Fruit fly (Drosophila melanogaster) whole organism, embryonic: ENCODE data around the gene Mst36Fb.

Experiments
- Asciz ChIP-seq: fragments of 200-800 bp; sonication (Bioruptor generic); optimal IDR thresholded peaks from 2 replicates; lab custom pipeline; 2017; ENCODE audit warnings: missing biosample characterization, mild to moderate bottlenecking, missing genetic modification characterization, missing genetic modification reagents
- Awh ChIP-seq: fragments of 200-800 bp; sonication (Bioruptor generic); IDR thresholded peaks from 2 replicates; pipeline ENCODE4, ENCODE4 v1.3.6; 2022; ENCODE audit warnings: missing biosample characterization, missing genetic modification characterization
- CG10654 ChIP-seq: fragments of 200-800 bp; sonication (Bioruptor generic); optimal IDR thresholded peaks from 2 replicates; lab custom pipeline; 2016; ENCODE audit warnings: missing biosample characterization, missing genetic modification characterization
- CG12659 ChIP-seq: fragments of 200-800 bp; sonication (Bioruptor generic); optimal IDR thresholded peaks from 3 replicates; lab custom pipeline; 2017; ENCODE audit warnings: mild to moderate bottlenecking, missing biosample characterization, missing genetic modification reagents, missing genetic modification characterization
- CG13424 ChIP-seq: fragments of 200-800 bp; sonication (Bioruptor generic); optimal IDR thresholded peaks from 2 replicates; lab custom pipeline; 2019; ENCODE audit warnings: missing biosample characterization, mild to moderate bottlenecking, missing genetic modification characterization, moderate library complexity
- CG13775 ChIP-seq: fragments of 200-800 bp; sonication (Bioruptor generic); optimal IDR thresholded peaks from 3 replicates; lab custom pipeline; 2017; ENCODE audit warnings: missing biosample characterization, mild to moderate bottlenecking, missing genetic modification characterization
- CG15479 ChIP-seq: fragments of 200-800 bp; sonication (Bioruptor generic); optimal IDR thresholded peaks from 3 replicates; lab custom pipeline; 2019; ENCODE audit warnings: missing biosample characterization, mild to moderate bottlenecking, missing genetic modification characterization, moderate library complexity
- CG1647 ChIP-seq: fragments of 200-800 bp; sonication (Bioruptor generic); optimal IDR thresholded peaks from 3 replicates; lab custom pipeline; 2016; ENCODE audit warnings: missing biosample characterization, missing genetic modification characterization
- CG16863 ChIP-seq: fragments of 200-800 bp; sonication (Bioruptor generic); optimal IDR thresholded peaks from 3 replicates; lab custom pipeline; 2016; ENCODE audit warnings: missing biosample characterization, missing genetic modification characterization
- CG17361 ChIP-seq: fragments of 200-800 bp; sonication (Bioruptor generic); IDR thresholded peaks from 3 replicates; pipeline ENCODE4 v1.3.6; 2022; ENCODE audit warnings: missing biosample characterization, missing genetic modification characterization
- CG17612 ChIP-seq: fragments of 200-800 bp; sonication (Bioruptor generic); IDR thresholded peaks from 2 replicates; pipeline ENCODE4 v1.3.6; 2022; ENCODE audit warnings: missing biosample characterization, missing genetic modification characterization
- CG18619 ChIP-seq: fragments of 200-800 bp; sonication (Bioruptor generic); optimal IDR thresholded peaks from 3 replicates; lab custom pipeline; 2017; ENCODE audit warnings: missing biosample characterization, mild to moderate bottlenecking, missing genetic modification characterization
- CG2199 ChIP-seq: fragments of 200-800 bp; sonication (Bioruptor generic); IDR thresholded peaks from 3 replicates; pipeline ENCODE4 v1.3.6; 2022; ENCODE audit warnings: missing biosample characterization, missing genetic modification characterization
- CG31441 ChIP-seq: fragments of 200-800 bp; sonication (Bioruptor generic); IDR thresholded peaks from 2 replicates; pipeline ENCODE4 v1.3.6; 2022; ENCODE audit warnings: missing biosample characterization, missing genetic modification characterization
- CG33557 ChIP-seq: fragments of 200-800 bp; sonication (Bioruptor generic); optimal IDR thresholded peaks from 2 replicates; lab custom pipeline; 2019; ENCODE audit warnings: missing biosample characterization, mild to moderate bottlenecking, missing genetic modification characterization, moderate library complexity
- CG4360 ChIP-seq: fragments of 200-800 bp; sonication (Bioruptor generic); IDR thresholded peaks from 2 replicates; pipeline ENCODE4 v1.3.6; 2022; ENCODE audit warnings: missing biosample characterization, missing genetic modification characterization
- CG6272 ChIP-seq: fragments of 200-800 bp; sonication (Bioruptor generic); IDR thresholded peaks from 2 replicates; pipeline ENCODE4 v1.3.6; 2022; ENCODE audit warnings: missing biosample characterization, missing genetic modification characterization
- CG6654 ChIP-seq: fragments of 200-800 bp; sonication (Bioruptor generic); optimal IDR thresholded peaks from 2 replicates; lab custom pipeline; 2017; ENCODE audit warnings: missing biosample characterization, mild to moderate bottlenecking, missing genetic modification characterization
- D19A ChIP-seq: fragments of 200-800 bp; optimal IDR thresholded peaks from 3 replicates; lab custom pipeline; 2019; ENCODE audit warnings: missing biosample characterization, mild to moderate bottlenecking, missing genetic modification characterization, moderate library complexity
- Fer3 ChIP-seq: fragments of 200-800 bp; sonication (Bioruptor generic); optimal IDR thresholded peaks from 2 replicates; lab custom pipeline; 2018; ENCODE audit warnings: missing biosample characterization, mild to moderate bottlenecking, missing genetic modification characterization, moderate library complexity
- H2.0 ChIP-seq: fragments of 200-800 bp; sonication (Bioruptor generic); IDR thresholded peaks from 2 replicates; pipeline ENCODE4 v1.3.6; 2022; ENCODE audit warnings: missing biosample characterization, missing genetic modification characterization
- HHEX ChIP-seq: fragments of 200-800 bp; sonication (Bioruptor generic); optimal IDR thresholded peaks from 3 replicates; lab custom pipeline; 2017; ENCODE audit warnings: missing biosample characterization, mild to moderate bottlenecking, missing genetic modification characterization, missing genetic modification reagents
- Meics ChIP-seq: fragments of 200-800 bp; sonication (Bioruptor generic); optimal IDR thresholded peaks from 2 replicates; lab custom pipeline; 2017; ENCODE audit warnings: missing biosample characterization, mild to moderate bottlenecking, missing genetic modification characterization
- aop ChIP-seq: fragments of 200-800 bp; sonication (Bioruptor generic); IDR thresholded peaks from 2 replicates; pipeline ENCODE4 v1.3.6; 2022; ENCODE audit warnings: missing biosample characterization, missing genetic modification characterization
- ara ChIP-seq: fragments of 200-800 bp; sonication (Bioruptor generic); IDR thresholded peaks from 2 replicates; pipeline ENCODE4 v1.3.6; 2022; ENCODE audit warnings: missing biosample characterization, missing genetic modification characterization
- bab2 ChIP-seq: fragments of 200-800 bp; sonication (Bioruptor generic); optimal IDR thresholded peaks from 2 replicates; lab custom pipeline; 2016; ENCODE audit warnings: missing biosample characterization, missing genetic modification characterization
- bcd ChIP-seq: fragments of 200-800 bp; sonication (Bioruptor generic); optimal IDR thresholded peaks from 2 replicates; lab custom pipeline; 2017; ENCODE audit warnings: missing biosample characterization, mild to moderate bottlenecking, missing genetic modification characterization
- chinmo ChIP-seq: fragments of 200-800 bp; sonication (Bioruptor generic); IDR thresholded peaks from 4 replicates; pipeline ENCODE4 v1.3.6; 2022; ENCODE audit warnings: missing biosample characterization, missing genetic modification characterization; ENCODE audit not compliant: partially characterized antibody
- chn ChIP-seq: fragments of 200-800 bp; sonication (Bioruptor generic); optimal IDR thresholded peaks from 2 replicates; lab custom pipeline; 2016; ENCODE audit warnings: missing biosample characterization, missing genetic modification characterization
- dan ChIP-seq: fragments of 200-800 bp; sonication (Bioruptor generic); IDR thresholded peaks from 2 replicates; pipeline ENCODE4 v1.3.6; 2022; ENCODE audit warnings: missing biosample characterization, missing genetic modification characterization
- danr ChIP-seq: fragments of 200-800 bp; sonication (Bioruptor generic); IDR thresholded peaks from 2 replicates; pipeline ENCODE4 v1.3.6; 2022; ENCODE audit warnings: missing biosample characterization, missing genetic modification characterization
- dysf ChIP-seq: fragments of 200-800 bp; sonication (Bioruptor generic); IDR thresholded peaks from 3 replicates; pipeline ENCODE4 v1.3.6; 2022; ENCODE audit warnings: missing biosample characterization, missing genetic modification characterization
- emc ChIP-seq: fragments of 200-800 bp; sonication (Bioruptor generic); optimal IDR thresholded peaks from 2 replicates; lab custom pipeline; 2016; ENCODE audit warnings: missing biosample characterization, missing genetic modification characterization
- en ChIP-seq: fragments of 200-800 bp; sonication (Bioruptor generic); optimal IDR thresholded peaks from 2 replicates; lab custom pipeline; 2016; ENCODE audit warnings: missing biosample characterization, missing genetic modification characterization
- fd96Cb ChIP-seq: fragments of 200-800 bp; sonication (Bioruptor generic); optimal IDR thresholded peaks from 2 replicates; lab custom pipeline; 2018; ENCODE audit warnings: missing biosample characterization, mild to moderate bottlenecking, missing genetic modification characterization, moderate library complexity
- gcm2 ChIP-seq: fragments of 200-800 bp; sonication (Bioruptor generic); optimal IDR thresholded peaks from 2 replicates; lab custom pipeline; 2016; ENCODE audit warnings: missing biosample characterization, missing genetic modification characterization
- grau ChIP-seq: fragments of 200-800 bp; optimal IDR thresholded peaks from 3 replicates; lab custom pipeline; 2019; ENCODE audit warnings: missing biosample characterization, mild to moderate bottlenecking, missing genetic modification characterization, moderate library complexity
- ham ChIP-seq: fragments of 200-800 bp; sonication (Bioruptor generic); IDR thresholded peaks from 2 replicates; pipeline ENCODE4 v1.3.6; 2022; ENCODE audit warnings: missing biosample characterization, missing genetic modification characterization
- kah ChIP-seq: fragments of 200-800 bp; sonication (Bioruptor generic); optimal IDR thresholded peaks from 2 replicates; lab custom pipeline; 2018; ENCODE audit warnings: missing biosample characterization, mild to moderate bottlenecking, missing genetic modification characterization
- lbe ChIP-seq: fragments of 200-800 bp; sonication (Bioruptor generic); optimal IDR thresholded peaks from 2 replicates; lab custom pipeline; 2016; ENCODE audit warnings: missing biosample characterization, mild to moderate bottlenecking, missing genetic modification characterization
- lmd ChIP-seq: fragments of 200-800 bp; sonication (Bioruptor generic); IDR thresholded peaks from 2 replicates; pipeline ENCODE4 v1.3.6; 2022; ENCODE audit warnings: missing biosample characterization, missing genetic modification characterization
- luna ChIP-seq: fragments of 200-800 bp; sonication (Bioruptor generic); optimal IDR thresholded peaks from 2 replicates; lab custom pipeline; 2016; ENCODE audit warnings: missing biosample characterization, missing genetic modification characterization
- nerfin-1 ChIP-seq: fragments of 200-800 bp; sonication (Bioruptor generic); optimal IDR thresholded peaks from 3 replicates; lab custom pipeline; 2019; ENCODE audit warnings: missing biosample characterization, mild to moderate bottlenecking, missing genetic modification characterization, moderate library complexity
- prd ChIP-seq, 3 experiments: fragments of >200 bp in 2 of 3; fragments of 200-800 bp in 1 of 3; sonication (Bioruptor generic) in 1 of 3; optimal IDR thresholded peaks in 2 of 3; IDR thresholded peaks in 1 of 3; 2 replicates in 2 of 3; 3 replicates in 1 of 3; pipeline versions ENCODE4 v1.3.6 to Lab custom; 2017 to 2022; ENCODE audit warnings: missing biosample characterization in 1 of 3, missing genetic modification characterization in 1 of 3
- sna ChIP-seq: fragments of 200-800 bp; sonication (Bioruptor generic); IDR thresholded peaks from 2 replicates; pipeline ENCODE4 v1.3.6; 2022; ENCODE audit warnings: missing biosample characterization, missing genetic modification characterization; ENCODE audit not compliant: partially characterized antibody
- trh ChIP-seq: fragments of 200-800 bp; sonication (Bioruptor generic); optimal IDR thresholded peaks from 2 replicates; lab custom pipeline; 2016; ENCODE audit warnings: missing biosample characterization, missing genetic modification characterization
- tup ChIP-seq: fragments of 200-800 bp; sonication (Bioruptor generic); optimal IDR thresholded peaks from 2 replicates; lab custom pipeline; 2016; ENCODE audit warnings: missing biosample characterization, mild to moderate bottlenecking, missing genetic modification characterization, moderate library complexity
- unc-4 ChIP-seq: fragments of 200-800 bp; sonication (Bioruptor generic); IDR thresholded peaks from 2 replicates; pipeline ENCODE4 v1.3.6; 2022; ENCODE audit warnings: missing biosample characterization, missing genetic modification characterization; ENCODE audit not compliant: partially characterized antibody
- unpg ChIP-seq: fragments of 200-800 bp; sonication (Bioruptor generic); optimal IDR thresholded peaks from 3 replicates; lab custom pipeline; 2018; ENCODE audit warnings: missing biosample characterization, mild to moderate bottlenecking, missing genetic modification characterization, moderate library complexity
- vnd ChIP-seq: fragments of 200-800 bp; sonication (Bioruptor generic); IDR thresholded peaks from 3 replicates; pipeline ENCODE4 v1.3.6; 2022; ENCODE audit warnings: missing biosample characterization, missing genetic modification characterization; ENCODE audit not compliant: partially characterized antibody
- zfh2 ChIP-seq: fragments of 200-800 bp; sonication (Bioruptor generic); optimal IDR thresholded peaks from 2 replicates; lab custom pipeline; 2016; ENCODE audit warnings: missing biosample characterization, missing genetic modification characterization

Gene Mst36Fb

dm6 chr2L:18694724-18695105 lies 19.8 kb upstream of the Mst36Fb start (continued):
- TF ChIP-seq luna (GFP tag; lab: Kevin White, UChicago) (no peak), Asciz (GFP tag; lab: Kevin White, UChicago) (no peak), lmd (GFP tag; lab: Robert Waterston, UW) (0 out of 2 replicates have a peak, but pooled peaks have one; percentile 36), en (no peak), bcd (no peak), dysf (GFP tag; lab: Robert Waterston, UW) (peak; percentile 63; the same call in 2 of the 3 replicates), CG18619 (no peak), Awh (GFP tag; lab: Robert Waterston, UW) (no peak), trh (GFP tag; lab: Kevin White, UChicago) (no peak), nerfin-1 (no peak), H2.0 (GFP tag; lab: Robert Waterston, UW) (0 out of 2 replicates have a peak, but pooled peaks have one; percentile 27), CG17361 (no peak; the same call in 2 of the 3 replicates), dan (no peak), sna (GFP tag; lab: Robert Waterston, UW) (no peak), chn (GFP tag; lab: Kevin White, UChicago) (no peak), CG17612 (GFP tag; lab: Robert Waterston, UW) (no peak), HHEX (GFP tag; lab: Kevin White, UChicago) (no peak), gcm2 (GFP tag; lab: Kevin White, UChicago) (no peak), CG31441 (no peak), Meics (GFP tag; lab: Kevin White, UChicago) (no peak), grau (tag; lab: Kevin White, UChicago) (peak; percentile 14), unpg (GFP tag; lab: Kevin White, UChicago) (peak; percentile 72), CG15479 (GFP tag; lab: Kevin White, UChicago) (no peak), CG10654 (GFP tag; lab: Kevin White, UChicago) (no peak), Fer3 (tag; lab: Kevin White, UChicago) (no peak), ara (GFP tag; lab: Robert Waterston, UW) (peak; percentile 33; the same call in 1 of the 2 replicates), chinmo (GFP tag; lab: Robert Waterston, UW) (no peak), ham (GFP tag; lab: Robert Waterston, UW) (no peak), CG13424 (tag; lab: Kevin White, UChicago) (peak; percentile 46), danr (GFP tag; lab: Robert Waterston, UW) (no peak), tup (no peak), zfh2 (GFP tag; lab: Kevin White, UChicago) (no peak), kah (GFP tag; lab: Kevin White, UChicago) (no peak), bab2 (GFP tag; lab: Kevin White, UChicago) (peak; percentile 6), CG1647 (GFP tag; lab: Kevin White, UChicago) (no peak), CG4360 (no peak), CG6272 (no peak), aop (GFP tag; lab: Robert Waterston, UW) (no peak), CG13775 (GFP tag; lab: Kevin White, UChicago) (peak; percentile 24), vnd (no peak), CG33557 (GFP tag; lab: Kevin White, UChicago) (no peak), prd (optimal IDR thresholded peaks at IDR 0.05; lab: Kevin White, UChicago) (no peak), prd (GFP tag; IDR thresholded peaks at IDR 0.05; lab: Robert Waterston, UW) (peak; percentile 43; the same call in 1 of the 3 replicates), D19A (no peak), CG6654 (GFP tag; lab: Kevin White, UChicago) (no peak), lbe (GFP tag; lab: Kevin White, UChicago) (no peak), fd96Cb (tag; lab: Kevin White, UChicago) (no peak), CG12659 (GFP tag; lab: Kevin White, UChicago) (no peak), unc-4 (GFP tag; lab: Robert Waterston, UW) (no peak), CG2199 (GFP tag; lab: Robert Waterston, UW) (no peak), CG16863 (GFP tag; lab: Kevin White, UChicago) (peak; percentile 38), emc (no peak)
